Worm (Caenorhabditis elegans): ENCODE measurements around the gene Y105C5A.1268.
"Not testable (repeated sequence)": the region's sequence is repeated elsewhere in the genome, so short reads cannot be mapped to it uniquely, and the experiment has no call there.

DNA sequence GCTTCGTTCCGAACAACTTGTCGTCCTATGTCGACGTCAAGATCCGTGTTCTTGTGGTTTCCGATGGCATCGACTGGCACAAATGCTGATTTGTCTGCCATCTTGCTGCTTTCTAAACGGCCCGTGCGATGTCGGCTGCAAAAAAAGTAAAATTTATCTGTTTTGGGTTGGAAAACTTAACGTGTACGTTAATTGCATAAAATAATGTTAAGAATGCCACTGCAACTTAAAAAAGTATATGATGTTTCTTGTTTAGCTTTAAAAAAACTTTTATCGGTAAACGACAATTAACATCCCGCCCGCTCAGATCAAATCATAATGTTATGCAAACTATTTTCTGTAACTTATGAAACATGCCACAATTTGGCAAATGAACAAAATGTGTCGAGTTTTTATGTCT is 35.2 kb upstream of the Y105C5A.1268 start, which contains the start of gene Y105C5A.26:
- TF ChIP-seq egl-27, snpc-4, R02D3.7 (tag; optimal IDR thresholded peaks at IDR 0.05): not testable (repeated sequence)
